Worm (Caenorhabditis elegans) whole organism, L4/young adult: Measurements from ENCODE around the gene F29B9.7.

ENCODE experiments used
- W03F9.2 ChIP-seq: fragments of 150-350 bp; optimal IDR thresholded peaks from 2 replicates; lab custom pipeline; 2014; ENCODE audit warnings: missing biosample characterization, missing genetic modification characterization
- dao-5 ChIP-seq: sonication (generic microtip); optimal IDR thresholded peaks from 2 replicates; lab custom pipeline; 2016; ENCODE audit warnings: missing genotype, missing genetic modification characterization, moderate library complexity, missing compliant biosample characterization
- him-1 ChIP-seq: sonication (generic microtip); optimal IDR thresholded peaks from 2 replicates; lab custom pipeline; 2016; ENCODE audit warnings: missing genotype, missing genetic modification reagents, missing genetic modification characterization, missing compliant biosample characterization

F29B9.7 gene

DNA sequence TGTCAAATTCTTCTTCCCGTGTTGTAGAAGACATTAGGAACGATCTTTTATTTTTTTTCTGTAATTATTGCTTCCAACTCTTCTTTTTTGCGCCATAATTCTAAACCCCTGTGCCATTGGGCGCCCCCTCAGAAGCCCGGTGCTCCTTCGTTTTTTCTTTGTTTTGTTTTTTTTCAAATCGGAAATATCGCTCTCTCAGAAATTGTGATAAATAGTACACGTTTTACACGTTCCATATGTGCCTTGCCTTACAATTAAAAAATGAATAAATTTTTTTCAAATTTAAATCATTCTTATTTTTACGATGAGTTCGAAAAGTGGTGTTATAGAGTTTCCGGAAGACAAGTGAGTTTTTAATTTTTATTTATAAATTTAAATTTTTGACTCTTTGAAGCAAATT lies at the start of gene F29B9.7:
Gene F29B9.7, plus strand, starts transcription at position 301 of the 400 bp plus-strand sequence.
- TF ChIP-seq him-1 (tag; lab: Kevin White, UChicago), result no peak
- no peak for TF ChIP-seq W03F9.2 (tag; lab: Kevin White, UChicago)
- TF ChIP-seq dao-5, result no peak

DNA sequence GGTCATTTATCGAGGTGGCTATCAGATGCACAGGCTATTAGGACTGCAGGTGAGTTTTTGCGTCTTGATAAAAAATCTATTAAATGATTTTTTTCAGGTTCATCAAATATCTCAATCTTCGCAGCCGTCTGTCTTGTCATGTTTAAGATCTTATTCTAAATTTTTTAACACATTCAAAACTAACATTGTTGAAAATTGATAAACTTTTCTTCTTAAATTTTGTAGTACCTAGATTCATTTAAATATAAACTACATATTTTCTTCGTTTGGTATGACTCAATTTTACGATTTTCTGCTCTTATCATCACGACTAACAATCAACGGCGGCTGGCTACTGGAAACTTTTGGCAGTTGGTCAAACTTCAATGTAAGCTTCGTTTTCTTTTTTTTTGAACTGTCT lies 47.0 kb upstream of the F29B9.7 start, which contains the start of gene F19C7.4:
Gene F19C7.4, plus strand, starts transcription at position 301 of the 400 bp plus-strand sequence.
- TF ChIP-seq W03F9.2 (tag; lab: Kevin White, UChicago), result no peak
- TF ChIP-seq him-1 (tag; lab: Kevin White, UChicago), result no peak
- no peak for TF ChIP-seq dao-5

- TF ChIP-seq W03F9.2 (tag; lab: Kevin White, UChicago), result no peak
- TF ChIP-seq dao-5, result no peak
- no peak for TF ChIP-seq him-1 (tag; lab: Kevin White, UChicago)
Measured at ce11 chrIV:4605608-4606007, 44.0 kb upstream of the F29B9.7 start, which contains the start of gene nspg-10. Gene nspg-10 (plus strand): TSS chrIV:4605786.

DNA sequence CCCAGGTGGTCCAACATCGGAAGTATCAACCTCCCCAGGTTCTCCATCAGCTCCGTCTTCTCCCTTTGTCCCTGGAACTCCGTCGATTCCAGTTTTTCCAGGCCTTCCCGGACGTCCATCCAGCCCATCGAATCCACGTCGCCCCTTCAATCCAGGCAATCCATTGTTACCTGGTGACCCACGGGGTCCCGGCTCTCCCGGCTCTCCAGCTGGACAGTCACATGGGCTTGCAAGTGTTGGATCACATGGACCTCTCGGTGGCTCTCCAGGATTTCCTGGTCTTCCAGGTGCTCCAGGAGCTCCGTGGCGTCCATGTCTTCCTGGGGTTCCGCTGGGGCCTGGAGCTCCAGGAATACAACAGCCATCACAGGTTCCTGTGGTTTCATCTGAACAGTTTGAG lies 40.9 kb upstream of the F29B9.7 start:
- TF ChIP-seq W03F9.2 (tag; lab: Kevin White, UChicago) (no peak), him-1 (tag; lab: Kevin White, UChicago) (no peak), dao-5 (no peak)

ce11 chrIV:4609568-4609967 lies 40.0 kb upstream of the F29B9.7 start, which contains the start of gene col-110:
Gene col-110 (minus strand): TSS chrIV:4609668.
- TF ChIP-seq W03F9.2 (tag; lab: Kevin White, UChicago), result no peak
- no peak for TF ChIP-seq dao-5
- TF ChIP-seq him-1 (tag; lab: Kevin White, UChicago), result no peak

- TF ChIP-seq W03F9.2 (tag; lab: Kevin White, UChicago) (no peak), dao-5 (no peak), him-1 (tag; lab: Kevin White, UChicago) (no peak)
Measured at ce11 chrIV:4611740-4612139, 37.8 kb upstream of the F29B9.7 start.

DNA sequence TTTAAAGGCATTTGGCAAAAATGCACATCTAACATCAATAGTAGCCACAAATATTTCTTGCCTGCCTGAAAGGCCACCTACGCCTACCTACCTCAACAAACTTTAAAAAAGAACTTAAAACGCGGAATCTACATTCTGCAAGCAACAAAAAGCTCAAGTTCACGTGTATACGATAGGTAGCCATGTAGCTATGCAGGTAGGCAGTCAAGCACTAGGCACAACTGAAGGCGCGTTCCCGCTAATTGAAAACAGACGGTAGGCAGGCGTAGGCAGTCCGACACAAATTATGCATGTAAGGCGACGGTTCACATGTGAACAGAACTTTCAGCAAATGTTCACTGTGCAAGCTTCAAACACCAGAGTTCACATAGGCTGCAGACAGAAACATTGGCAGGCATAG lies 37.0 kb upstream of the F29B9.7 start:
- TF ChIP-seq dao-5, result no peak
- TF ChIP-seq him-1 (tag; lab: Kevin White, UChicago), result no peak
- no peak for TF ChIP-seq W03F9.2 (tag; lab: Kevin White, UChicago)

DNA sequence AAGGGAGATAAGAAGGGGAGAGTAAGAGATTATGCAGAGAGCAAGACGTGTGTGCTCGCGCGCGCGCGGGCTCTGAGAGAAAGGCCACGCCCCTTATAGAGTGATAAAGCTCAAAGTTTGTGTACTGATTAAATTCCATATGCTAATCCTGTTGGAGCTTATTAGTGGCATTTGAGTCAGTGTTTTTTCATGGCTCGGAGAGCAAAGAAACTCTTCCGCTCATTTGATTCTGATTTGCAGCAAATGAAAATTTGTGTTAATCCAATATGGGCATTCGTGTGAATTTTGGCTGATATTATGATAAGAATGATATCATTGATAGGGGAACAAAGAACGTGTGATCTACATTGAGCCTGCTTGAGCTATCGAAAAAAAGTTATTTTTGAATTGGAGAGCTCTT lies 36.0 kb upstream of the F29B9.7 start:
- TF ChIP-seq him-1 (tag; lab: Kevin White, UChicago) (no peak), W03F9.2 (tag; lab: Kevin White, UChicago) (no peak), dao-5 (no peak)

ce11 chrIV:4623852-4624251 lies 25.7 kb upstream of the F29B9.7 start:
- TF ChIP-seq W03F9.2 (tag; lab: Kevin White, UChicago) (no peak), him-1 (tag; lab: Kevin White, UChicago) (no peak), dao-5 (no peak)

ce11 chrIV:4633393-4633792 lies 16.2 kb upstream of the F29B9.7 start, which contains the start of gene R105.1:
Gene R105.1 (plus strand): TSS chrIV:4633693.
- TF ChIP-seq him-1 (tag; lab: Kevin White, UChicago), result no peak
- TF ChIP-seq dao-5, result no peak
- TF ChIP-seq W03F9.2 (tag; lab: Kevin White, UChicago), result no peak

DNA sequence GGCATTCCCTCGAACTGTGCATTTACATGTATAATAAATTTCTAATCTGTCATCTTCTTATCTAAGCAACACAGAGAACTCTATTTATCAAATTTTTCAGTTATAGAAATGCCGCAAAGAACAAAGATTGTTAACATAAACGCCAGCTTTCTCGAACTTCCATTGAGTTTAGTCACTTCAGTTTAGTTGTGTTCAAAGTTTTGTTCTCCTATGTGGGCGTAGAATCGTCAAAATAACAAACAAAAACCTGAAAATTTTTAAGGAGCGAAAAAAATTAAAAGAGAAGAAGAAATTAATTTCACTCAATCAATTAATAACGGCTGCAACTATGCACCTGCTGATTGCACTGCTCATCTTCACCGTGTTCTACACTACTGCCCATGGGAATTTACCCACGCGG lies 13.6 kb upstream of the F29B9.7 start, which contains the start of gene R105.5:
Gene R105.5, plus strand, starts transcription at position 301 of the 400 bp plus-strand sequence.
- TF ChIP-seq W03F9.2 (tag; lab: Kevin White, UChicago), result no peak

- TF ChIP-seq W03F9.2 (tag; lab: Kevin White, UChicago) (no peak), dao-5 (no peak), him-1 (tag; lab: Kevin White, UChicago) (no peak)
Measured at ce11 chrIV:4637840-4638239, 11.7 kb upstream of the F29B9.7 start, which contains the start of gene F19C7.8. Gene F19C7.8 (minus strand): TSS chrIV:4638095.

- TF ChIP-seq dao-5 (no peak), him-1 (tag; lab: Kevin White, UChicago) (no peak), W03F9.2 (tag; lab: Kevin White, UChicago) (no peak)
Measured at ce11 chrIV:4639352-4639751, 10.2 kb upstream of the F29B9.7 start.

DNA sequence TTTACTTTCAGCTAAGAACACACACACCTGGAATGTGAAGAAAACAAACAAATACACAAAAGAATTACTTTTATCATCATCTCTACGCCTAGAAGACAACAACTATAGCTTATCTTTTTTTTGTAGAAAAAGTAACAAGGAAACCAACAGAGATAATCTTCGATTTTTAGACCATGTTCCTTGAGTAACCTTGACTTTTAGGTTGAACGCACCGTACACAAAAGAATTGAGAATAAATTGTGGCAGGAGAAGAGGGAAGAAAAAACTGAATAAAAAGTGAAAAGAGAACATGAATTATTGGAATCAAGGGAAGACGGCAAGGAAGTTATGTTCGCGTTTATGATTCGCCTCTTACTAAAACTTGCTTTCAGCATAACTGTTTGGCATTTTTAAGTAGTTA lies 8.6 kb upstream of the F29B9.7 start:
- TF ChIP-seq dao-5, result no peak
- no peak for TF ChIP-seq W03F9.2 (tag; lab: Kevin White, UChicago)
- TF ChIP-seq him-1 (tag; lab: Kevin White, UChicago), result no peak

DNA sequence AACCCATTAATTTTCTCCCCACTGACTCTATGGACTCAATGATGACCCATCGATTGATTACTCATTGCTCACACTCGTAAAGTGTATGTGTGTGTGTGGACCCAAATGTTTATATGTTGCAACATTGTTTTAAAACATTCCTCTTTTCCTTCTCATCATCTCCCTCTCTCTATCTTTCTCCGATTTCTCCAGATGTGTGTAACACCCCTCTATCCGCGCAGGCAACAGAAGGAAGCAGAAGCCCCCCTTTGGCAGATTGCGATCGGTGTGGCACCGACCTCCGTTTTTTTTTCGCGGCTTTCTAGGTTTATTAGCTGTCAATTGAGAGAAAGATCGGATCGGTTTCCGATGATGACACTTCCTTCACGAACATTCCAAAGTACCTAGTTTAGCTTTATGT lies 6.0 kb upstream of the F29B9.7 start:
- no peak for TF ChIP-seq W03F9.2 (tag; lab: Kevin White, UChicago)
- TF ChIP-seq him-1 (tag; lab: Kevin White, UChicago), result no peak
- TF ChIP-seq dao-5, result no peak
